Worm (Caenorhabditis elegans) whole organism, young adult: ENCODE data around the gene ZK899.6.

Experiments used
- B0019.2 ChIP-seq: fragments of 200-800 bp; sonication (Bioruptor generic); conservative IDR thresholded peaks from 2 replicates; pipeline ENCODE4 v1.3.6; 2022; ENCODE audit warnings: missing genetic modification reagents, missing genetic modification characterization, missing compliant biosample characterization
- F57C9.4 ChIP-seq: sonication (generic microtip); optimal IDR thresholded peaks from 2 replicates; lab custom pipeline; 2017; ENCODE audit warnings: mild to moderate bottlenecking, missing genetic modification characterization, missing compliant biosample characterization
- Y79H2A.3 ChIP-seq: fragments of 200-800 bp; sonication (Bioruptor generic); conservative IDR thresholded peaks from 2 replicates; pipeline ENCODE4 v1.3.6; 2022; ENCODE audit warnings: missing genetic modification reagents, missing genetic modification characterization, missing compliant biosample characterization
- ama-1 ChIP-seq, 3 experiments: fragments of 150-350 bp in 1 of 3; sonication (generic microtip) in 2 of 3; optimal IDR thresholded peaks; 2 replicates each; lab custom pipeline; 2014 to 2018; ENCODE audit warnings: missing biosample characterization in 2 of 3, missing genetic modification characterization in 2 of 3, missing genetic modification reagents in 2 of 3
- madf-3 ChIP-seq: fragments of 200-800 bp; sonication (Bioruptor generic); IDR thresholded peaks from 2 replicates; pipeline ENCODE4 v1.3.6; 2022; ENCODE audit warnings: missing genetic modification reagents, missing genetic modification characterization, missing compliant biosample characterization
- mes-4 ChIP-seq: sonication (generic microtip); optimal IDR thresholded peaks from 2 replicates; lab custom pipeline; 2016; ENCODE audit warnings: missing genotype, missing genetic modification characterization, missing compliant biosample characterization
- nfya-1 ChIP-seq: sonication (generic microtip); optimal IDR thresholded peaks from 2 replicates; lab custom pipeline; 2017; ENCODE audit warnings: antibody characterized with exemption, missing compliant biosample characterization, missing genetic modification characterization, borderline replicate concordance; ENCODE audit not compliant: insufficient read depth
- pha-4 ChIP-seq: fragments of 150-350 bp; sonication (generic microtip); optimal IDR thresholded peaks from 2 replicates; lab custom pipeline; 2014; ENCODE audit warnings: missing biosample characterization, missing genetic modification reagents, missing genetic modification characterization
- sdz-38 ChIP-seq: sonication (generic microtip); optimal IDR thresholded peaks from 2 replicates; lab custom pipeline; 2016; ENCODE audit warnings: missing genotype, missing genetic modification characterization, missing compliant biosample characterization
- unc-62 ChIP-seq: fragments of 150-350 bp; optimal IDR thresholded peaks from 2 replicates; lab custom pipeline; 2014; ENCODE audit warnings: missing biosample characterization, missing genetic modification reagents, missing genetic modification characterization

- TF ChIP-seq sdz-38 (tag; lab: Kevin White, UChicago), result no peak
- no peak for TF ChIP-seq ama-1 (optimal IDR thresholded peaks at IDR 0.05; lab: Kevin White, UChicago)
- TF ChIP-seq ama-1 (GFP tag; optimal IDR thresholded peaks at IDR 0.05; lab: Kevin White, UChicago), result no peak
- no peak for TF ChIP-seq nfya-1 (tag; lab: Kevin White, UChicago)
- TF ChIP-seq madf-3, result no peak
- no peak for TF ChIP-seq pha-4 (tag; lab: Kevin White, UChicago)
- TF ChIP-seq unc-62 (GFP tag; lab: Kevin White, UChicago), result no peak
- no peak for TF ChIP-seq mes-4
- TF ChIP-seq B0019.2 (GFP tag; lab: Robert Waterston, UW), result no peak
- no peak for TF ChIP-seq F57C9.4 (tag; lab: Kevin White, UChicago)
- no peak for TF ChIP-seq Y79H2A.3
Observed at ce11 chrX:9486160-9486559, 23.0 kb downstream of the ZK899.6 start.
